Worm (Caenorhabditis elegans): ENCODE results near the gene C31E10.6.
A peak's percentile ranks its signal among the peaks of the same experiment; 100 is the strongest.

Gene C31E10.6

DNA sequence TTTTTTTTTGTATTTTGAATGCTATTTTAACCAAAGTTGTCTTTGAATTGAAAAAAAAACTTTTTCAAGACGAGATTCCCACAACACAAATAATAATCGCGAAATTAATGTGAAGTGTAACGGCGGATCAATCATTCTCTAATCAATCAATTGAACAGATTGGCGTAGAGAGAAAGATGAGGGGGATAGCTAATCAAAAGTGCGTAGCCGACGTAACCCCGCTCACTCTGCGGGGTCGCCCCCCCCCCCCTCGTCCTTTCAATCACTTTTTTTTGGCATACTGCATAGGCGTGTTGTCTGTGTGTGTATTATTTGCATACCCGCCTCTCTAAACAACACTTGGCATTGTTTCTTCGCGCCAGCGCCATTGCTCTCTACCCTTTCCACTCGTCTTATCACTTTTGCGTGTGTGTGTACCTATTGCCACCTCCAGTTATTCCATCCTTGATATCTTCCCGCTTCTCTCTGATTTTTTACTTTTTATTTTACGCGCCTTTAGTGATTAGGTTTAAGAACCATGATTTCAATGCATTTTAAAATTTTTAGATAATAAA is 28.3 kb downstream of the C31E10.6 start:
- TF ChIP-seq lin-11 (tag; optimal IDR thresholded peaks at IDR 0.05) (no peak), lin-13 (GFP tag; optimal IDR thresholded peaks at IDR 0.05) (no peak), ZK546.5 (tag; optimal IDR thresholded peaks at IDR 0.05) (no peak), nhr-11 (tag; optimal IDR thresholded peaks at IDR 0.05) (no peak), ztf-1 (GFP tag; conservative IDR thresholded peaks at IDR 0.05) (no peak), sma-3 (GFP tag; optimal IDR thresholded peaks at IDR 0.05) (no peak), fos-1 (tag; optimal IDR thresholded peaks at IDR 0.05) (peak; percentile 45), nhr-12 (tag; optimal IDR thresholded peaks at IDR 0.05) (no peak), R02D3.7 (tag; optimal IDR thresholded peaks at IDR 0.05) (no peak), F13H6.1 (tag; optimal IDR thresholded peaks at IDR 0.05) (peak; percentile 58), blmp-1 (tag; optimal IDR thresholded peaks at IDR 0.05; ENCODE audit: insufficient read depth) (no peak), unc-55 (GFP tag; optimal IDR thresholded peaks at IDR 0.05) (no peak), lsy-2 (tag; optimal IDR thresholded peaks at IDR 0.05) (no peak), sma-9 (GFP tag; optimal IDR thresholded peaks at IDR 0.05) (peak; percentile 31), sma-9 (tag; optimal IDR thresholded peaks at IDR 0.05) (no peak), lin-39 (tag; optimal IDR thresholded peaks at IDR 0.05) (no peak), aly-2 (tag; optimal IDR thresholded peaks at IDR 0.05) (no peak)

DNA sequence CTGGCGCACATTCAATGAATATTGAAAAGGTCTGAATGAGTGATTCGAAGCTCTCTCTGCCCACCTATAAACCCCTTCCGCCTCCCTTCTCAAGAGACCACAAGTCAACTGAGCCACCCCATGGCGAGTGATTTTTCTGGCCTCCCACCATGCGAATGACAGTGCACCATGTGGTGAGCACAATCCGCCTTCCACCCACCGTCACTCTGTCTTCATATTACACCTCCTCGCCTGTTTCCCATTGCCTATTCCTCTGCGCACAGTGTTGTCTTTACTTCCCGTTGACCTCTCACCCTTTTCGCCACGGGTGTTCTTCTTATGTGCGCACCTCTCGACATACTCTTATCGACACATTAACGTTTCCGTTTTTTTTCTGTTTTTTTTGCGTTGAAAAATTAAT is 30.8 kb downstream of the C31E10.6 start:
- TF ChIP-seq egl-27 (tag; optimal IDR thresholded peaks at IDR 0.05) (no peak), zag-1 (tag; optimal IDR thresholded peaks at IDR 0.05) (no peak), gmeb-1 (tag; optimal IDR thresholded peaks at IDR 0.05) (no peak), lin-11 (tag; optimal IDR thresholded peaks at IDR 0.05) (no peak), ceh-16 (tag; optimal IDR thresholded peaks at IDR 0.05) (no peak), nhr-77 (tag; optimal IDR thresholded peaks at IDR 0.05) (no peak), nhr-12 (tag; optimal IDR thresholded peaks at IDR 0.05) (no peak), ZK546.5 (tag; optimal IDR thresholded peaks at IDR 0.05) (no peak), snpc-4 (tag; optimal IDR thresholded peaks at IDR 0.05) (no peak), crh-2 (tag; optimal IDR thresholded peaks at IDR 0.05) (no peak), ceh-82 (tag; optimal IDR thresholded peaks at IDR 0.05) (no peak), ama-1 (optimal IDR thresholded peaks at IDR 0.05) (no peak), blmp-1 (tag; optimal IDR thresholded peaks at IDR 0.05; ENCODE audit: insufficient read depth) (no peak), ztf-11 (tag; optimal IDR thresholded peaks at IDR 0.05) (no peak)

DNA sequence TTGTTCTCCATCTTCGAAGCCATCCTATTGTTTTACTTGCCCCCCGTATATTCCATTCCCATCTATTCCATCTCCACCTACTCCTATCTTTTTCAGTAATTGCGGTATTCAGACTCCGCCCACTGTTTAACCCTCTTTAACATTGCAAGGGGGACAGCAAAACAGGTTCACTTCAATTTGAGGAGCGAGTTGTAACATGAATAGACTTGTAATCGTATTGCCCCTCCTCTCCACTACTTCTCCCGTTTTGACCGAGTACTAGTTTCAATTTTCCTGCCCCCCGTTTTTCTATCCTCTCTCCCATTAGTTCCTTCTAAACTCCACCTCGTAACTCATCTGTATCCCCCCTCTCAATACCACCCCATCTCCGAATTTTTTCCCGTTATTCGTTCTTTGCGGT is 32.4 kb downstream of the C31E10.6 start:
- no peak for TF ChIP-seq sem-4 (tag; optimal IDR thresholded peaks at IDR 0.05)
- TF ChIP-seq mdl-1 (tag; optimal IDR thresholded peaks at IDR 0.05) = no peak
- TF ChIP-seq ztf-11 (tag; optimal IDR thresholded peaks at IDR 0.05) = no peak
- TF ChIP-seq peb-1 (tag; optimal IDR thresholded peaks at IDR 0.05) = no peak
- TF ChIP-seq lin-39 (tag; optimal IDR thresholded peaks at IDR 0.05) = no peak
- TF ChIP-seq Y55F3AM.14 (GFP tag; optimal IDR thresholded peaks at IDR 0.05) = no peak
- no peak for TF ChIP-seq skn-1 (tag; optimal IDR thresholded peaks at IDR 0.05)
- TF ChIP-seq ceh-16 (tag; optimal IDR thresholded peaks at IDR 0.05) = no peak
- TF ChIP-seq elt-1 (tag; optimal IDR thresholded peaks at IDR 0.05) = no peak
- TF ChIP-seq fos-1 (tag; optimal IDR thresholded peaks at IDR 0.05) = no peak

DNA sequence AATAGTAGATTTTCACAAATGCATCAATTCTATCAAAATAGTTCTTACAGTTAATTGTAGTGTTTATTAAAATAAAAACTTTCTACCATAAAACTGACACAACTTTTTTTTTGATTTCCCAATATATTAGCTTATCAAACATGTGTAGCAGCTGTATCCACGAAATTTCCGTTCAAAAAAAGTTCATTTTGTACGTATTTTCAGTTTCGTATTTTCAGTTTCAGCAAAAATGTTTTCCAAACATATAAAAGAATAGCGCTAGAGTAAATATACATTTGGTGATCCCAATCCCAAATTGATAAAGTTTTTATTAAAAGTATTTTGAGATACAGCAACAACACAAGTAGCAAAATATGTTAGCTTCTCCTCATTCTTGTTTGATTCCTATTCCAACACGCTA is 33.3 kb downstream of the C31E10.6 start:
- TF ChIP-seq R02D3.7 (tag; optimal IDR thresholded peaks at IDR 0.05) (no peak), nhr-129 (tag; optimal IDR thresholded peaks at IDR 0.05) (no peak), ceh-16 (tag; optimal IDR thresholded peaks at IDR 0.05) (no peak), nhr-77 (tag; optimal IDR thresholded peaks at IDR 0.05) (no peak), gmeb-1 (tag; optimal IDR thresholded peaks at IDR 0.05) (no peak), F13H6.1 (tag; optimal IDR thresholded peaks at IDR 0.05) (no peak)

DNA sequence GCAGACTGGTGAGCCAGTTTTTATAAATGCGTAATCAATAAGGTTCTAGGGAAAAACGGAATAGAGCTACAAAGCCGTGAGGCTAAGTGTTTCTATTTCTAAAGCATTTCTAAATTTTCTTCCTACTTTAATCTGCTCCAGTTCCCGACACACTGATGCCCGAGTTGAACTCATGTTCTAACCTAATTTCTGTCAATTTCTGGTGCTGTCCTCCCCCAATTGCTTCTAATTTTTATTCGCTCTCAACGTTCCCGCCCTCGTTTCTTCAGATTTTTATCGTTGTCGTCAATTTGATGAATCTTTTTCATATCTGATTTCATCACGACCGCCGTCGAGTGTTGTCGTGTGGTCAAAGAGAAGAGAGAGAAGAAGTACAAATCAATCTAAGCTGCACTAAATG is 33.7 kb downstream of the C31E10.6 start:
- TF ChIP-seq unc-55 (GFP tag; optimal IDR thresholded peaks at IDR 0.05) (no peak), mab-5 (tag; optimal IDR thresholded peaks at IDR 0.05) (no peak), unc-39 (tag; optimal IDR thresholded peaks at IDR 0.05) (no peak), F13H6.1 (tag; optimal IDR thresholded peaks at IDR 0.05) (no peak), nhr-6 (tag; optimal IDR thresholded peaks at IDR 0.05) (no peak), unc-62 (GFP tag; optimal IDR thresholded peaks at IDR 0.05) (no peak), Y55F3AM.14 (GFP tag; optimal IDR thresholded peaks at IDR 0.05) (no peak), lin-11 (tag; optimal IDR thresholded peaks at IDR 0.05) (no peak), mdl-1 (tag; optimal IDR thresholded peaks at IDR 0.05) (no peak), nhr-12 (tag; optimal IDR thresholded peaks at IDR 0.05) (no peak), ztf-1 (GFP tag; conservative IDR thresholded peaks at IDR 0.05) (no peak), ztf-11 (tag; optimal IDR thresholded peaks at IDR 0.05) (no peak), sma-9 (GFP tag; optimal IDR thresholded peaks at IDR 0.05) (no peak), sma-9 (tag; optimal IDR thresholded peaks at IDR 0.05) (no peak), fos-1 (tag; optimal IDR thresholded peaks at IDR 0.05) (no peak), dmd-4 (tag; optimal IDR thresholded peaks at IDR 0.05) (no peak), crh-2 (tag; optimal IDR thresholded peaks at IDR 0.05) (no peak), skn-1 (tag; optimal IDR thresholded peaks at IDR 0.05) (no peak), snpc-4 (tag; optimal IDR thresholded peaks at IDR 0.05) (no peak), nhr-25 (tag; optimal IDR thresholded peaks at IDR 0.05) (no peak)
